Fruit fly (Drosophila melanogaster): ENCODE data around the gene CG3119.

- TF ChIP-seq Eip75B (GFP tag; optimal IDR thresholded peaks at IDR 0.05) (no peak), CG6808 (GFP tag; optimal IDR thresholded peaks at IDR 0.05) (no peak), CG6792 (GFP tag; optimal IDR thresholded peaks at IDR 0.05) (no peak)
Measured at dm6 chr2L:2864601-2865000, 27.0 kb upstream of the CG3119 start.

All from whole organism, prepupa.